Worm (Caenorhabditis elegans) whole organism, dauer: ENCODE measurements around the gene F35F11.2.

ENCODE experiments used
- unc-62 ChIP-seq: sonication (generic microtip); optimal IDR thresholded peaks from 2 replicates; lab custom pipeline; 2017; ENCODE audit warnings: missing biosample characterization, missing genetic modification reagents, missing genetic modification characterization

The F35F11.2 gene

ce11 chrIV:4021847-4022780, 18.0 kb upstream of the F35F11.2 start:
- TF ChIP-seq unc-62 (GFP tag; lab: Kevin White, UChicago) = no peak

- TF ChIP-seq unc-62 (GFP tag; lab: Kevin White, UChicago) = no peak
Measured at ce11 chrIV:4024159-4025004, 15.7 kb upstream of the F35F11.2 start.

ce11 chrIV:4025923-4026322, 14.2 kb upstream of the F35F11.2 start:
- TF ChIP-seq unc-62 (GFP tag; lab: Kevin White, UChicago) = no peak

- no peak for TF ChIP-seq unc-62 (GFP tag; lab: Kevin White, UChicago)
Measured at ce11 chrIV:4027106-4027888, 12.8 kb upstream of the F35F11.2 start.

ce11 chrIV:4028177-4028576, 11.9 kb upstream of the F35F11.2 start:
- no peak for TF ChIP-seq unc-62 (GFP tag; lab: Kevin White, UChicago)

ce11 chrIV:4029288-4029687, 10.8 kb upstream of the F35F11.2 start:
- no peak for TF ChIP-seq unc-62 (GFP tag; lab: Kevin White, UChicago)

- TF ChIP-seq unc-62 (GFP tag; lab: Kevin White, UChicago) = no peak
Measured at ce11 chrIV:4030917-4031599, 9.0 kb upstream of the F35F11.2 start.

- no peak for TF ChIP-seq unc-62 (GFP tag; lab: Kevin White, UChicago)
Measured at ce11 chrIV:4032350-4032749, 7.7 kb upstream of the F35F11.2 start.

ce11 chrIV:4033490-4033889, 6.6 kb upstream of the F35F11.2 start:
- no peak for TF ChIP-seq unc-62 (GFP tag; lab: Kevin White, UChicago)

DNA sequence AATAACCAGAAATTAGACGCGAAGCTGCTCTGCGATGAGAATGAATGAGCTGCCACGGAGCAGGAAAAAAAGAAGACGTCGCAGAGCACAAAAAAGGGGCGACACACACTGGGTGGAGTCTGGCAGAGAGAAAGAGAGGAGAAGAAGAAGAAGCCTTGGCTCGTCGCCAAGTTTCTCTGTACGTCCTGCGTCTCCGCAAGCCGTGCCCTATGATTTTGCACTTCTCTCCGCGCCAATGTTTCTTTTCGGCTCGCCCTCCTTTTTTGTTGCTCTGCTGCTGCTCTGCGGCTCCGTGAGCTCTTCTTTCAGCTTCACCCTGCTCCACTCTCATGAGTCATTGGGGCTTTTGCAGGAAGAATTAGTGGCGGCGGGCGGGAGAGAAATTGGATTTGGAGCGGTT, 5.2 kb upstream of the F35F11.2 start, which contains the start of gene hlh-30:
TSS of gene hlh-30 (minus strand) at position 69 of the 400 bp plus-strand sequence.
- no peak for TF ChIP-seq unc-62 (GFP tag; lab: Kevin White, UChicago)

DNA sequence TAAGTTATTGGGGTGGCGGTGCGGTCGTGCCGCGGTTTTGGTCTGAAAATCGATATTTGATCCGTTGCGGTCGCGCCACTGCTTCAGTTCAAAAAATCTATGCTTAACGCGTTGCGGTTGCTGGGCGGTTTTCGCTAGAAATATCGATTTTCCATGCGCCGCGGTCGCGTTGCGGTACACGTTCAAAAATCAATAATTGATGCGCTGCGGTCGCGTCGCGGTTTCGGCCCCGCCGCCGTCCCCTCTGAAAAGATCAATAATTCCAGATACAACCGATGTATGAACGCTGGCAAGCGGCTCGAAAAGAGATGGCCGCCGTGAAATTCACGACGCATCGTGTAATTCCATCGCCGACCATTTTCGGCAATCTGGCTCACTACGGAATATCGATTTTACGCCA, 922 bp downstream of the F35F11.2 start:
- no peak for TF ChIP-seq unc-62 (GFP tag; lab: Kevin White, UChicago)

DNA sequence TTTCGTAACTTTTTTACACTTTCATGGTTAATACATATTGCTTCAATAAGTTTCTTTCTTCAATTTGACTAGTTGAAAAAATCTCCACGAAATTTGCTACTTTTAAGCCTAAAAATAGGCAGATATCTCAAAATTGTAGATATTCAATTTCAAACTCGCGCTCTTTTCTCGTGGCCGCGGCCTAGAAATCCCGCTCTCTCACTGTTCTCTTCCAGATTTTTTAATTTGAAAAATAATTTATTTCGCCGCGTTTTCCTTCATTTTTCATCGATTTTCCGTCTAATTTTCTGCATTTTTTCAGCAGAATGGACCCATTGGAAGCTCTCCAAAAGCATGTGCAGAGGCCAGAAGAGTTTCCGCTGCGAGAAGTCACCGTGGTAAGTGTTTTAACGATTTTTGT, 2.2 kb downstream of the F35F11.2 start, which contains the start of gene cdc-73:
TSS of gene cdc-73 (plus strand) at position 302 of the 400 bp plus-strand sequence.
- no peak for TF ChIP-seq unc-62 (GFP tag; lab: Kevin White, UChicago)

- TF ChIP-seq unc-62 (GFP tag; lab: Kevin White, UChicago) = no peak
Measured at ce11 chrIV:4047628-4048027, 7.5 kb downstream of the F35F11.2 start.

- no peak for TF ChIP-seq unc-62 (GFP tag; lab: Kevin White, UChicago)
Measured at ce11 chrIV:4049398-4049998, 9.4 kb downstream of the F35F11.2 start, which contains the start of gene pcn-1. TSS of gene pcn-1 (minus strand) at chrIV:4049448.
